Fruit fly (Drosophila melanogaster) whole organism, embryonic: ENCODE measurements around the gene CG13896.

Source experiments
- C15 ChIP-seq: fragments of 200-800 bp; sonication (Bioruptor generic); IDR thresholded peaks from 3 replicates; pipeline ENCODE4 v1.3.6; 2022; ENCODE audit warnings: missing biosample characterization, missing genetic modification characterization
- CG10267 ChIP-seq: fragments of 200-800 bp; sonication (Bioruptor generic); optimal IDR thresholded peaks from 2 replicates; lab custom pipeline; 2018; ENCODE audit warnings: missing biosample characterization, mild to moderate bottlenecking, missing genetic modification characterization, moderate library complexity
- CG13287 ChIP-seq: fragments of 200-800 bp; sonication (Bioruptor generic); IDR thresholded peaks from 2 replicates; pipeline ENCODE4 v1.3.6; 2022; ENCODE audit warnings: missing biosample characterization, missing genetic modification characterization; ENCODE audit not compliant: partially characterized antibody
- CG13296 ChIP-seq: fragments of 200-800 bp; sonication (Bioruptor generic); optimal IDR thresholded peaks from 3 replicates; lab custom pipeline; 2018; ENCODE audit warnings: missing biosample characterization, mild to moderate bottlenecking, missing genetic modification characterization
- CG13894 ChIP-seq: fragments of 200-800 bp; sonication (Bioruptor generic); optimal IDR thresholded peaks from 3 replicates; lab custom pipeline; 2018; ENCODE audit warnings: missing biosample characterization, mild to moderate bottlenecking, missing genetic modification characterization, moderate library complexity
- CG17385 ChIP-seq: fragments of 200-800 bp; sonication (Bioruptor generic); optimal IDR thresholded peaks from 3 replicates; lab custom pipeline; 2018; ENCODE audit warnings: missing biosample characterization, mild to moderate bottlenecking, missing genetic modification characterization
- CG34224 ChIP-seq: fragments of 200-800 bp; sonication (Bioruptor generic); IDR thresholded peaks from 3 replicates; pipeline ENCODE4 v1.3.6; 2022; ENCODE audit warnings: missing biosample characterization, missing genetic modification characterization; ENCODE audit not compliant: partially characterized antibody
- CG34376 ChIP-seq: fragments of 200-800 bp; sonication (Bioruptor generic); optimal IDR thresholded peaks from 2 replicates; lab custom pipeline; 2018; ENCODE audit warnings: missing biosample characterization, mild to moderate bottlenecking, missing genetic modification characterization
- CG4730 ChIP-seq: fragments of 200-800 bp; sonication (Bioruptor generic); IDR thresholded peaks from 2 replicates; pipeline ENCODE4 v1.3.6; 2022; ENCODE audit warnings: missing biosample characterization, missing genetic modification characterization
- CG8290 ChIP-seq, 3 experiments: fragments of 200-800 bp; sonication (Bioruptor generic); optimal IDR thresholded peaks; 2 replicates each; lab custom pipeline; 2016 to 2019; ENCODE audit warnings: missing biosample characterization in 3 of 3, missing genetic modification characterization in 3 of 3, mild to moderate bottlenecking in 2 of 3, moderate library complexity in 1 of 3
- CG8924 ChIP-seq: fragments of 200-800 bp; optimal IDR thresholded peaks from 3 replicates; lab custom pipeline; 2019; ENCODE audit warnings: missing biosample characterization, mild to moderate bottlenecking, missing genetic modification characterization, moderate library complexity
- CG9817 ChIP-seq: fragments of 200-800 bp; sonication (Bioruptor generic); optimal IDR thresholded peaks from 2 replicates; lab custom pipeline; 2018; ENCODE audit warnings: missing biosample characterization, mild to moderate bottlenecking, missing genetic modification characterization, moderate library complexity
- Deaf1 ChIP-seq: fragments of 200-800 bp; optimal IDR thresholded peaks from 3 replicates; lab custom pipeline; 2019; ENCODE audit warnings: missing biosample characterization, mild to moderate bottlenecking, missing genetic modification characterization, moderate library complexity
- Dip2 ChIP-seq: fragments of 200-800 bp; sonication (Bioruptor generic); IDR thresholded peaks from 2 replicates; pipeline ENCODE4 v1.3.6; 2022; ENCODE audit warnings: missing biosample characterization, missing genetic modification characterization
- E2f2 ChIP-seq: fragments of 200-800 bp; sonication (Bioruptor generic); IDR thresholded peaks from 2 replicates; pipeline ENCODE4 v1.3.6; 2022; ENCODE audit warnings: missing biosample characterization, missing genetic modification characterization
- Eip74EF ChIP-seq, 2 experiments: fragments of 200-800 bp in 1 of 2; fragments of >200 bp in 1 of 2; sonication (Bioruptor generic) in 1 of 2; optimal IDR thresholded peaks; 2 replicates each; lab custom pipeline; 2017 to 2019; ENCODE audit warnings: missing biosample characterization in 2 of 2, missing genetic modification characterization in 2 of 2, mild to moderate bottlenecking in 1 of 2, moderate library complexity in 1 of 2
- Fer1 ChIP-seq: fragments of 200-800 bp; sonication (Bioruptor generic); optimal IDR thresholded peaks from 2 replicates; lab custom pipeline; 2017; ENCODE audit warnings: missing biosample characterization, mild to moderate bottlenecking, missing genetic modification characterization
- Hmr ChIP-seq: fragments of 200-800 bp; sonication (Bioruptor generic); optimal IDR thresholded peaks from 3 replicates; lab custom pipeline; 2017; ENCODE audit warnings: mild to moderate bottlenecking, missing biosample characterization, missing genetic modification reagents, missing genetic modification characterization
- Hr51 ChIP-seq, 2 experiments: fragments of 200-800 bp; sonication (Bioruptor generic); optimal IDR thresholded peaks; 2 replicates in 1 of 2; 3 replicates in 1 of 2; lab custom pipeline; 2016 to 2018; ENCODE audit warnings: missing biosample characterization in 2 of 2, missing genetic modification characterization in 2 of 2, mild to moderate bottlenecking in 1 of 2, moderate library complexity in 1 of 2
- Med ChIP-seq: fragments of 200-800 bp; sonication (Bioruptor generic); peaks from one replicate; lab custom pipeline; 2016; ENCODE audit warnings: missing biosample characterization, missing genetic modification characterization, mild to moderate bottlenecking, inconsistent platforms, moderate library complexity
- Pdp1 ChIP-seq, 2 experiments: fragments of 200-800 bp; sonication (Bioruptor generic); optimal IDR thresholded peaks; 3 replicates each; lab custom pipeline; 2016; ENCODE audit warnings: missing biosample characterization in 2 of 2, missing genetic modification characterization in 2 of 2, mild to moderate bottlenecking in 1 of 2, moderate library complexity in 1 of 2
- Side ChIP-seq: fragments of 200-800 bp; sonication (Bioruptor generic); optimal IDR thresholded peaks from 2 replicates; lab custom pipeline; 2016; ENCODE audit warnings: missing biosample characterization, missing genetic modification characterization
- Stat92E ChIP-seq, 3 experiments: fragments of >200 bp in 2 of 3; fragments of 200-800 bp in 1 of 3; sonication (Bioruptor generic) in 1 of 3; optimal IDR thresholded peaks; 2 replicates each; lab custom pipeline; 2017 to 2019; ENCODE audit warnings: missing biosample characterization in 3 of 3, missing genetic modification characterization in 3 of 3, mild to moderate bottlenecking in 1 of 3, moderate library complexity in 1 of 3
- Xrp1 ChIP-seq: fragments of 200-800 bp; sonication (Bioruptor generic); IDR thresholded peaks from 2 replicates; pipeline ENCODE4 v1.3.6; 2022; ENCODE audit warnings: missing biosample characterization, missing genetic modification characterization
- abd-A ChIP-seq: fragments of 200-800 bp; sonication (Bioruptor generic); optimal IDR thresholded peaks from 3 replicates; lab custom pipeline; 2019; ENCODE audit warnings: missing biosample characterization, mild to moderate bottlenecking, missing genetic modification characterization, moderate library complexity
- ac ChIP-seq: fragments of 200-800 bp; sonication (Bioruptor generic); optimal IDR thresholded peaks from 3 replicates; lab custom pipeline; 2017; ENCODE audit warnings: missing biosample characterization, mild to moderate bottlenecking, missing genetic modification characterization
- amos ChIP-seq: fragments of 200-800 bp; sonication (Bioruptor generic); IDR thresholded peaks from 2 replicates; pipeline ENCODE4 v1.3.6; 2022; ENCODE audit warnings: missing biosample characterization, missing genetic modification characterization; ENCODE audit not compliant: partially characterized antibody
- bbx ChIP-seq: fragments of 200-800 bp; sonication (Bioruptor generic); IDR thresholded peaks from 2 replicates; pipeline ENCODE4 v1.3.6; 2022; ENCODE audit warnings: missing biosample characterization, missing genetic modification characterization; ENCODE audit not compliant: partially characterized antibody
- bsh ChIP-seq, 2 experiments: fragments of 200-800 bp; sonication (Bioruptor generic); optimal IDR thresholded peaks; 2 replicates each; lab custom pipeline; 2017 to 2018; ENCODE audit warnings: mild to moderate bottlenecking in 2 of 2, missing biosample characterization in 2 of 2, missing genetic modification characterization in 2 of 2, moderate library complexity in 1 of 2
- ci ChIP-seq: fragments of 200-800 bp; sonication (Bioruptor generic); IDR thresholded peaks from 3 replicates; pipeline ENCODE4 v1.3.6; 2022; ENCODE audit warnings: missing biosample characterization, missing genetic modification characterization
- cwo ChIP-seq: fragments of 200-800 bp; sonication (Bioruptor generic); optimal IDR thresholded peaks from 3 replicates; lab custom pipeline; 2017; ENCODE audit warnings: missing biosample characterization, missing genetic modification characterization, mild to moderate bottlenecking, moderate library complexity, missing genetic modification reagents
- dm ChIP-seq: fragments of 200-800 bp; sonication (Bioruptor generic); optimal IDR thresholded peaks from 3 replicates; lab custom pipeline; 2016; ENCODE audit warnings: missing biosample characterization, missing genetic modification characterization
- dpn ChIP-seq, 2 experiments: fragments of 200-800 bp; sonication (Bioruptor generic); optimal IDR thresholded peaks; 3 replicates each; lab custom pipeline; 2016; ENCODE audit warnings: missing biosample characterization in 2 of 2, missing genetic modification characterization in 2 of 2
- emc ChIP-seq: fragments of 200-800 bp; sonication (Bioruptor generic); optimal IDR thresholded peaks from 2 replicates; lab custom pipeline; 2016; ENCODE audit warnings: missing biosample characterization, missing genetic modification characterization
- gem ChIP-seq: fragments of 200-800 bp; sonication (Bioruptor generic); optimal IDR thresholded peaks from 2 replicates; lab custom pipeline; 2019; ENCODE audit warnings: missing biosample characterization, mild to moderate bottlenecking, missing genetic modification characterization, moderate library complexity
- kni ChIP-seq: fragments of 200-800 bp; sonication (Bioruptor generic); optimal IDR thresholded peaks from 3 replicates; lab custom pipeline; 2017; ENCODE audit warnings: mild to moderate bottlenecking, missing biosample characterization, missing genetic modification reagents, missing genetic modification characterization
- lab ChIP-seq: fragments of 200-800 bp; sonication (Bioruptor generic); optimal IDR thresholded peaks from 3 replicates; lab custom pipeline; 2017; ENCODE audit warnings: missing biosample characterization, missing genetic modification characterization, mild to moderate bottlenecking, moderate library complexity, missing genetic modification reagents
- mirr ChIP-seq: fragments of 200-800 bp; sonication (Bioruptor generic); optimal IDR thresholded peaks from 3 replicates; lab custom pipeline; 2018; ENCODE audit warnings: missing biosample characterization, mild to moderate bottlenecking, missing genetic modification characterization
- p53 ChIP-seq: fragments of 200-800 bp; sonication (Bioruptor generic); optimal IDR thresholded peaks from 2 replicates; lab custom pipeline; 2016; ENCODE audit warnings: missing biosample characterization, missing genetic modification characterization
- pfk ChIP-seq: fragments of 200-800 bp; sonication (Bioruptor generic); optimal IDR thresholded peaks from 2 replicates; lab custom pipeline; 2018; ENCODE audit warnings: missing biosample characterization, mild to moderate bottlenecking, missing genetic modification characterization, moderate library complexity
- sd ChIP-seq: fragments of 200-800 bp; sonication (Bioruptor generic); optimal IDR thresholded peaks from 3 replicates; lab custom pipeline; 2018; ENCODE audit warnings: missing biosample characterization, mild to moderate bottlenecking, missing genetic modification characterization, moderate library complexity
- sisA ChIP-seq: fragments of 200-800 bp; sonication (Bioruptor generic); IDR thresholded peaks from 2 replicates; pipeline ENCODE4 v1.3.6; 2022; ENCODE audit warnings: missing biosample characterization, missing genetic modification characterization
- slou ChIP-seq: fragments of 200-800 bp; sonication (Bioruptor generic); optimal IDR thresholded peaks from 3 replicates; lab custom pipeline; 2016; ENCODE audit warnings: missing biosample characterization, missing genetic modification characterization
- sob ChIP-seq: fragments of 200-800 bp; sonication (Bioruptor generic); IDR thresholded peaks from 2 replicates; pipeline ENCODE4 v1.3.6; 2022; ENCODE audit warnings: missing biosample characterization, missing genetic modification characterization
- sqz ChIP-seq: fragments of 200-800 bp; sonication (Bioruptor generic); optimal IDR thresholded peaks from 3 replicates; lab custom pipeline; 2018; ENCODE audit warnings: missing biosample characterization, mild to moderate bottlenecking, missing genetic modification characterization
- twi ChIP-seq: fragments of 200-800 bp; optimal IDR thresholded peaks from 2 replicates; lab custom pipeline; 2019; ENCODE audit warnings: missing biosample characterization, mild to moderate bottlenecking, missing genetic modification characterization, moderate library complexity
- yki ChIP-seq: fragments of >200 bp; optimal IDR thresholded peaks from 3 replicates; lab custom pipeline; 2018

Gene CG13896

dm6 chr3L:707992-708489, 3.6 kb downstream of the CG13896 start, which contains the start of gene CG13895:
CG13895 (minus strand) TSS chr3L:708205.
- TF ChIP-seq p53 (no peak), yki (lab: Kevin White, UChicago) (peak; percentile 12), Eip74EF (GFP tag; optimal IDR thresholded peaks at IDR 0.05; lab: Kevin White, UChicago) (peak in 1 of 2 experiments; percentile 63), sisA (no peak), E2f2 (GFP tag; lab: Robert Waterston, UW) (peak; percentile 21; the same call in 1 of the 2 replicates), Deaf1 (tag; lab: Kevin White, UChicago) (peak; percentile 71), Xrp1 (peak; percentile 33; the same call in 1 of the 2 replicates), Hmr (GFP tag; lab: Kevin White, UChicago) (peak; percentile 33), CG13287 (GFP tag; lab: Robert Waterston, UW) (peak; percentile 46; the same call in 1 of the 2 replicates), Dip2 (no peak), CG13296 (GFP tag; lab: Kevin White, UChicago) (peak; percentile 2), CG13894 (tag; lab: Kevin White, UChicago) (peak; percentile 99), mirr (GFP tag; lab: Kevin White, UChicago) (peak; percentile 28), C15 (GFP tag; lab: Robert Waterston, UW) (no peak), kni (peak; percentile 86), twi (tag; lab: Kevin White, UChicago) (peak; percentile 10), abd-A (tag; lab: Kevin White, UChicago) (peak; percentile 39), amos (GFP tag; lab: Robert Waterston, UW) (peak; percentile 18; the same call in 1 of the 2 replicates), dpn (GFP tag; optimal IDR thresholded peaks at IDR 0.05; lab: Kevin White, UChicago) (no peak), Stat92E (GFP tag; optimal IDR thresholded peaks at IDR 0.05; lab: Kevin White, UChicago) (peak in 1 of 3 experiments; percentile 82), CG8924 (tag; lab: Kevin White, UChicago) (peak; percentile 2), dm (GFP tag; lab: Kevin White, UChicago) (peak; percentile 68), bbx (0 out of 2 replicates have a peak, but pooled peaks have one; percentile 19), Med (GFP tag; lab: Kevin White, UChicago) (peak; percentile 82), gem (peak; percentile 71), CG34224 (GFP tag; lab: Robert Waterston, UW) (peak; percentile 50; the same call in 2 of the 3 replicates), sob (GFP tag; lab: Robert Waterston, UW) (peak; percentile 31; the same call in 1 of the 2 replicates), sqz (GFP tag; lab: Kevin White, UChicago) (no peak), bsh (GFP tag; optimal IDR thresholded peaks at IDR 0.05; lab: Kevin White, UChicago) (no peak), emc (GFP tag; lab: Kevin White, UChicago) (no peak), CG17385 (peak; percentile 33), CG10267 (tag; lab: Kevin White, UChicago) (no peak), Pdp1 (GFP tag; optimal IDR thresholded peaks at IDR 0.05; lab: Kevin White, UChicago) (peak in 1 of 2 experiments; percentile 17), ci (GFP tag; lab: Robert Waterston, UW) (peak; percentile 65; the same call in 1 of the 3 replicates), ac (GFP tag; lab: Kevin White, UChicago) (no peak), CG4730 (no peak), slou (GFP tag; lab: Kevin White, UChicago) (no peak), Hr51 (GFP tag; optimal IDR thresholded peaks at IDR 0.05; lab: Kevin White, UChicago) (no peak), Side (peak; percentile 12), CG8290 (GFP tag; optimal IDR thresholded peaks at IDR 0.05; lab: Kevin White, UChicago) (peak; percentile 94), CG8290 (tag; optimal IDR thresholded peaks at IDR 0.05; lab: Kevin White, UChicago) (peak; percentile 66 to 93), Fer1 (GFP tag; lab: Kevin White, UChicago) (peak; percentile 52), pfk (GFP tag; lab: Kevin White, UChicago) (peak; percentile 83), cwo (GFP tag; lab: Kevin White, UChicago) (peak; percentile 95), lab (GFP tag; lab: Kevin White, UChicago) (peak; percentile 21), sd (peak; percentile 75), CG9817 (tag; lab: Kevin White, UChicago) (no peak), CG34376 (GFP tag; lab: Kevin White, UChicago) (peak; percentile 59)
